Worm (Caenorhabditis elegans) whole organism, L2 larva: ENCODE results near the gene C16C10.9.

Experiments used
- C34F6.9 ChIP-seq: fragments of 150-350 bp; optimal IDR thresholded peaks from 2 replicates; lab custom pipeline; 2014; ENCODE audit warnings: missing biosample characterization, missing genetic modification characterization
- F13H6.1 ChIP-seq: sonication (generic microtip); optimal IDR thresholded peaks from 2 replicates; lab custom pipeline; 2016; ENCODE audit warnings: missing genetic modification characterization, missing compliant biosample characterization
- R02D3.7 ChIP-seq: fragments of 150-350 bp; optimal IDR thresholded peaks from 2 replicates; lab custom pipeline; 2014; ENCODE audit warnings: missing biosample characterization, missing genetic modification characterization
- Y55F3AM.14 ChIP-seq: fragments of 200-800 bp; sonication (Bioruptor generic); optimal IDR thresholded peaks from 2 replicates; lab custom pipeline; 2018; ENCODE audit warnings: mild to moderate bottlenecking, missing genetic modification characterization, missing compliant biosample characterization
- ZK546.5 ChIP-seq: sonication (generic microtip); optimal IDR thresholded peaks from 2 replicates; lab custom pipeline; 2017; ENCODE audit warnings: missing biosample characterization, missing genetic modification characterization
- alr-1 ChIP-seq: fragments of 150-350 bp; optimal IDR thresholded peaks from 2 replicates; lab custom pipeline; 2014; ENCODE audit warnings: missing biosample characterization, missing genetic modification characterization
- aly-2 ChIP-seq: fragments of 150-350 bp; optimal IDR thresholded peaks from 2 replicates; lab custom pipeline; 2014; ENCODE audit warnings: missing biosample characterization, missing genetic modification characterization
- ama-1 ChIP-seq: fragments of 150-350 bp; optimal IDR thresholded peaks from 2 replicates; lab custom pipeline; 2018; ENCODE audit warnings: inconsistent platforms
- blmp-1 ChIP-seq: sonication (generic microtip); optimal IDR thresholded peaks from 2 replicates; lab custom pipeline; 2017; ENCODE audit warnings: missing genetic modification characterization, mild to moderate bottlenecking, missing compliant biosample characterization, antibody characterized with exemption, moderate library complexity; ENCODE audit not compliant: insufficient read depth
- ceh-16 ChIP-seq: fragments of 150-350 bp; optimal IDR thresholded peaks from 2 replicates; lab custom pipeline; 2014; ENCODE audit warnings: missing biosample characterization, missing genetic modification characterization
- ceh-82 ChIP-seq: fragments of 150-350 bp; optimal IDR thresholded peaks from 2 replicates; lab custom pipeline; 2014; ENCODE audit warnings: missing biosample characterization, missing genetic modification characterization
- dmd-4 ChIP-seq: sonication (generic microtip); optimal IDR thresholded peaks from 2 replicates; lab custom pipeline; 2017; ENCODE audit warnings: missing biosample characterization, missing genetic modification characterization
- elt-1 ChIP-seq: fragments of 150-350 bp; optimal IDR thresholded peaks from 2 replicates; lab custom pipeline; 2014; ENCODE audit warnings: missing biosample characterization, missing genetic modification characterization
- fos-1 ChIP-seq: fragments of 150-350 bp; optimal IDR thresholded peaks from 2 replicates; lab custom pipeline; 2014; ENCODE audit warnings: missing biosample characterization, missing genetic modification characterization
- lin-11 ChIP-seq: fragments of 150-350 bp; sonication (generic microtip); optimal IDR thresholded peaks from 2 replicates; lab custom pipeline; 2014; ENCODE audit warnings: missing biosample characterization, missing genetic modification characterization, inconsistent platforms, mixed read lengths
- lin-13 ChIP-seq: fragments of 150-350 bp; optimal IDR thresholded peaks from 2 replicates; lab custom pipeline; 2014; ENCODE audit warnings: missing biosample characterization, missing genetic modification reagents, missing genetic modification characterization
- mab-5 ChIP-seq: fragments of 150-350 bp; optimal IDR thresholded peaks from 2 replicates; lab custom pipeline; 2014; ENCODE audit warnings: missing biosample characterization, missing genetic modification characterization
- mbf-1 ChIP-seq: sonication (generic microtip); optimal IDR thresholded peaks from 2 replicates; lab custom pipeline; 2017; ENCODE audit warnings: missing biosample characterization, missing genetic modification characterization
- mdl-1 ChIP-seq, 2 experiments: fragments of 150-350 bp in 1 of 2; sonication (generic microtip) in 1 of 2; optimal IDR thresholded peaks; 2 replicates each; lab custom pipeline; 2017; ENCODE audit warnings: missing biosample characterization in 2 of 2, missing genetic modification characterization in 2 of 2
- nhr-10 ChIP-seq: sonication (generic microtip); optimal IDR thresholded peaks from 2 replicates; lab custom pipeline; 2017; ENCODE audit warnings: missing biosample characterization, missing genetic modification characterization
- nhr-11 ChIP-seq: fragments of 150-350 bp; optimal IDR thresholded peaks from 2 replicates; lab custom pipeline; 2014; ENCODE audit warnings: missing biosample characterization, missing genetic modification characterization
- nhr-21 ChIP-seq: fragments of 150-350 bp; optimal IDR thresholded peaks from 2 replicates; lab custom pipeline; 2014; ENCODE audit warnings: missing biosample characterization, missing genetic modification characterization
- nhr-237 ChIP-seq: fragments of 150-350 bp; optimal IDR thresholded peaks from 2 replicates; lab custom pipeline; 2014; ENCODE audit warnings: missing biosample characterization, missing genetic modification characterization
- nhr-25 ChIP-seq: fragments of 150-350 bp; sonication (generic microtip); optimal IDR thresholded peaks from 3 replicates; lab custom pipeline; 2014; ENCODE audit warnings: missing biosample characterization, missing genetic modification characterization
- nhr-77 ChIP-seq: fragments of 150-350 bp; optimal IDR thresholded peaks from 2 replicates; lab custom pipeline; 2014; ENCODE audit warnings: missing biosample characterization, missing genetic modification characterization
- sem-4 ChIP-seq: fragments of 150-350 bp; optimal IDR thresholded peaks from 2 replicates; lab custom pipeline; 2014; ENCODE audit warnings: missing biosample characterization, missing genetic modification reagents, missing genetic modification characterization
- skn-1 ChIP-seq: sonication (generic microtip); optimal IDR thresholded peaks from 2 replicates; lab custom pipeline; 2017; ENCODE audit warnings: missing biosample characterization, missing genetic modification characterization
- snpc-4 ChIP-seq: fragments of 150-350 bp; optimal IDR thresholded peaks from 2 replicates; lab custom pipeline; 2014; ENCODE audit warnings: missing biosample characterization, missing genetic modification characterization
- unc-39 ChIP-seq: fragments of 150-350 bp; optimal IDR thresholded peaks from 2 replicates; lab custom pipeline; 2014; ENCODE audit warnings: missing biosample characterization, missing genetic modification characterization
- unc-55 ChIP-seq: fragments of 150-350 bp; sonication (generic microtip); optimal IDR thresholded peaks from 3 replicates; lab custom pipeline; 2014; ENCODE audit warnings: missing biosample characterization, missing genetic modification reagents, missing genetic modification characterization
- unc-62 ChIP-seq: fragments of 150-350 bp; optimal IDR thresholded peaks from 2 replicates; lab custom pipeline; 2014; ENCODE audit warnings: missing biosample characterization, missing genetic modification reagents, missing genetic modification characterization
- zag-1 ChIP-seq: fragments of 150-350 bp; optimal IDR thresholded peaks from 2 replicates; lab custom pipeline; 2014; ENCODE audit warnings: missing biosample characterization, missing genetic modification characterization
- ztf-11 ChIP-seq: sonication (generic microtip); optimal IDR thresholded peaks from 2 replicates; lab custom pipeline; 2017; ENCODE audit warnings: missing biosample characterization, missing genetic modification characterization
- ztf-4 ChIP-seq: fragments of 150-350 bp; optimal IDR thresholded peaks from 2 replicates; lab custom pipeline; 2014; ENCODE audit warnings: missing biosample characterization, missing genetic modification characterization

The C16C10.9 gene

ce11 chrIII:4168665-4169064 is 11.5 kb upstream of the C16C10.9 start, which contains the start of gene ccdc-55:
Gene ccdc-55 (minus strand): TSS chrIII:4168765.
- TF ChIP-seq nhr-77 (tag; lab: Kevin White, UChicago) (no peak), nhr-237 (tag; lab: Kevin White, UChicago) (no peak), zag-1 (tag; lab: Kevin White, UChicago) (no peak), nhr-21 (tag; lab: Kevin White, UChicago) (no peak), F13H6.1 (no peak), dmd-4 (tag; lab: Kevin White, UChicago) (no peak), Y55F3AM.14 (GFP tag; lab: Kevin White, UChicago) (no peak), elt-1 (tag; lab: Kevin White, UChicago) (no peak)

DNA sequence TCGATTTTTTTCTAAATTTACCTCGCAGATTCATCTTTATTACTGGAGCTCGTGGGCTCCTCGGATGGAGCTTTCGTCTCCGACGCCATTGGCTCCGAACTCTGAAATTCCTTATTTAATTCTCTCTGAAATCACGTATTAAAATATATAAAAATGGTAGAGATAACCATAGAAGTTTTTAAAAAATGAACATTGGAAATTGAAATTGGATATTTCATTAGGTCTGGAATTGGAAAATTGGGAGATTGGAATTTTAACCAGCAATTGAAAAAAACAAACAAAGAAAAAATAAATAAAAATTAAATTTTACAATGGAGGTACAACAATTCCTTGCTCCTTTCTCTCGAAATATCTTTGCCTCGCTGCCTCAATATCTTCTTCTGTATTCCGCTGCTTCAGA is 9.5 kb upstream of the C16C10.9 start, which contains the start of gene rnf-5:
Gene rnf-5, minus strand, starts transcription at position 101 of the 400 bp plus-strand sequence.
- no peak for TF ChIP-seq ceh-82
- TF ChIP-seq snpc-4 = no peak
- TF ChIP-seq nhr-11 (tag; lab: Kevin White, UChicago) = no peak
- TF ChIP-seq elt-1 (tag; lab: Kevin White, UChicago) = no peak
- no peak for TF ChIP-seq lin-11
- no peak for TF ChIP-seq ceh-16
- no peak for TF ChIP-seq nhr-10 (tag; lab: Kevin White, UChicago)
- TF ChIP-seq dmd-4 (tag; lab: Kevin White, UChicago) = no peak
- no peak for TF ChIP-seq unc-55 (GFP tag; lab: Kevin White, UChicago)
- TF ChIP-seq blmp-1 (tag; lab: Kevin White, UChicago) = no peak
- no peak for TF ChIP-seq Y55F3AM.14 (GFP tag; lab: Kevin White, UChicago)
- no peak for TF ChIP-seq aly-2 (tag; lab: Kevin White, UChicago)
- TF ChIP-seq ZK546.5 = no peak
- no peak for TF ChIP-seq unc-62
- TF ChIP-seq fos-1 = no peak
- TF ChIP-seq mbf-1 = no peak
- TF ChIP-seq R02D3.7 (tag; lab: Kevin White, UChicago) = no peak
- no peak for TF ChIP-seq mdl-1 (tag; optimal IDR thresholded peaks at IDR 0.05; lab: Kevin White, UChicago)

DNA sequence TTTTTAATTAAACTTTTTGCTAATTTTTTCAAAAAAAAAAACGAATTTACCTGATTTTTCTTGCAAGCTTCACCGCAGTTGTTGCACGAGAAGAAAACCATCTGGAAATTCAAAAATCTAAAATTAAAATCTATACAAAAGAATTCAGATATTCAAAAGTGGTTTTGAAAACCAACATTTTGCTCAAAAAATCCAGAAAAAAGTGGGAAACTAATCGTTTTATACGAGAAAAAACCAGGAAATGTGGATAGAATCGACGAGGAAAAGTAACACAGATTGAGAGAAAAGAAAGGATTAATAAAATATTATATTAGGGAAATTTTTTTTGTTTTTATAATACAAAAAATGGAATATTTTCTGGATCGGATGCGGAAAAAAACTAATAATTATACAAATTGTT is 6.9 kb upstream of the C16C10.9 start, which contains the start of gene C16C10.8:
Gene C16C10.8, minus strand, starts transcription at position 101 of the 400 bp plus-strand sequence.
- TF ChIP-seq skn-1 (no peak), sem-4 (tag; lab: Kevin White, UChicago) (no peak), fos-1 (no peak), C34F6.9 (tag; lab: Kevin White, UChicago) (no peak)

DNA sequence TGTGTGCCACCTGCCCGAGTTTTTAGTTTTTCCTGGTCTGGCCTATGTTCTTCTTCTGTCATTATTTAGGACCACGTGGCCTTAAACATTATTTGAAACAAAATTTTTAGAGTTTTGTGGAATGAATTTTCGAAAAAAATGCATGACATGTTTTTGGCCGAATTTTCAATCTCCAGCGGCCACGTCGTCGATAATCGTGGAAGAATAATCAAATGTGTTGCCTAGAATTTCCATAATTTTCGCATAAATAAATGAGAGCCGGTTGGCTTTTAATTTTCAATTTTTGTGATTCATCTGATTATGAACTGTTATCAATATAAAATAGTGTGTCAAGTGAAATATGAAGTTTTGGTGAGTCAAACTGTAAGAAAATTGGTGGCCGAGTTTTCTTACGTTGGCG is 3.7 kb upstream of the C16C10.9 start, which contains the start of gene C01G12.16:
Gene C01G12.16, plus strand, starts transcription at position 301 of the 400 bp plus-strand sequence.
- TF ChIP-seq nhr-21 (tag; lab: Kevin White, UChicago) (no peak), lin-13 (no peak), nhr-11 (tag; lab: Kevin White, UChicago) (no peak), nhr-25 (tag; lab: Kevin White, UChicago) (no peak), unc-39 (tag; lab: Kevin White, UChicago) (no peak), sem-4 (tag; lab: Kevin White, UChicago) (no peak), dmd-4 (tag; lab: Kevin White, UChicago) (no peak), ceh-16 (no peak), ama-1 (lab: Kevin White, UChicago) (no peak), ztf-4 (tag; lab: Kevin White, UChicago) (no peak), nhr-77 (tag; lab: Kevin White, UChicago) (no peak)

DNA sequence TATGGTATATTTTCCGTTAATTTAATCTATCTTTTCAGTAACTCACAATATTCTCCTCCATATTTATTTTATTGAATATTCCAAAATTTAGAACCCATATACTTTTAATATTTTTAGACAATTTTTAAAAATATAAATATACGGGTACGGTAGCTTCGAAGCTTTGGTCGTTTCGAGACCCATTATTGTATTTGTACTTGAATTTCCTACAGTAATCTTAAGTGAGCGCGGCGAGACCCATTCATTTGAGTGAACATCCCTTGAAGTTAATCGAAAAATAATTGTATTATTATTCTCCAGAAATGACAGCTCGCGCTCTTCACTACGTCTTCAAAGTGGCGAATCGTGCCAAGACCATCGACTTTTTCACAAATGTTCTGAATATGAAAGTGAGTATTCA is 3.9 kb downstream of the C16C10.9 start, which contains the start of gene glod-4:
Gene glod-4, plus strand, starts transcription at position 301 of the 400 bp plus-strand sequence.
- TF ChIP-seq unc-62 (no peak), ama-1 (lab: Kevin White, UChicago) (no peak), nhr-21 (tag; lab: Kevin White, UChicago) (no peak), lin-11 (no peak), mab-5 (tag; lab: Kevin White, UChicago) (no peak), mdl-1 (tag; optimal IDR thresholded peaks at IDR 0.05; lab: Kevin White, UChicago) (no peak), ZK546.5 (no peak)

DNA sequence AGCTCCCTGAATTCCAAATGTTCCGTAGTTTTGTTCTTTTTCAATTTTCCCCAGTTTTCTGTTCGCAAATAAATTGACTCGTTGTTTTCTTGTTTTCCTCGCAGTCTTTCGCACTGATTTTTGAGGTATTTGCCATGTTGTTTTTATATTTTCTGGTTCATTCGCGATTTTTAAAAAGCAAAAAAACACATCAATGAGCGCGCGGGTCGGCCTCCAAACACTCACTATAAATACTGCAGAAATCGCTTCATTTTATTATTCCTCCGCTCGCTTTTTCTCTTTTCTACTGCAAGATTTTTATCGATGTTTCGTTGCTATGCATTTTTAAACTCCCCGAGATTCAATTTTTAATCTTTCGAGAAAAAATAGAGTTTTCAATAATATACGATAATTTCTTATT is 4.4 kb downstream of the C16C10.9 start:
- no peak for TF ChIP-seq C34F6.9 (tag; lab: Kevin White, UChicago)
- no peak for TF ChIP-seq alr-1
- TF ChIP-seq ztf-11 (tag; lab: Kevin White, UChicago) = no peak
- no peak for TF ChIP-seq skn-1
